Fruit fly (Drosophila melanogaster) Kc167 (cell line): ENCODE data around the gene Shaw.

Experiments
- Myc ChIP-seq: fragments of >200 bp; optimal IDR thresholded peaks from 2 replicates; lab custom pipeline; 2017; ENCODE audit warnings: missing external identifiers
- Sin3A ChIP-seq: fragments of >200 bp; optimal IDR thresholded peaks from 2 replicates; lab custom pipeline; 2018; ENCODE audit warnings: missing external identifiers
- h ChIP-seq: fragments of >200 bp; optimal IDR thresholded peaks from 3 replicates; lab custom pipeline; 2018; ENCODE audit warnings: missing external identifiers
- insv ChIP-seq: fragments of >200 bp; optimal IDR thresholded peaks from 3 replicates; lab custom pipeline; 2018; ENCODE audit warnings: missing external identifiers
- psq ChIP-seq: fragments of >200 bp; optimal IDR thresholded peaks from 2 replicates; lab custom pipeline; 2017; ENCODE audit warnings: missing external identifiers
- ttk ChIP-seq: sonication (Bioruptor generic); optimal IDR thresholded peaks from 2 replicates; lab custom pipeline; 2017; ENCODE audit warnings: missing external identifiers

The Shaw gene

dm6 chr2L:3706963-3707362 lies 11.0 kb upstream of the Shaw start, which contains the start of gene CG31777:
TSS of gene CG31777 (minus strand) at chr2L:3707063.
- no peak for TF ChIP-seq h
- no peak for TF ChIP-seq psq (lab: Kevin White, UChicago)
- TF ChIP-seq Myc: no peak
- no peak for TF ChIP-seq ttk (lab: Kevin White, UChicago)
- TF ChIP-seq Sin3A: no peak
- no peak for TF ChIP-seq insv (lab: Kevin White, UChicago)

- TF ChIP-seq h: no peak
- TF ChIP-seq Sin3A: no peak
- TF ChIP-seq insv (lab: Kevin White, UChicago): no peak
- no peak for TF ChIP-seq ttk (lab: Kevin White, UChicago)
- no peak for TF ChIP-seq psq (lab: Kevin White, UChicago)
- TF ChIP-seq Myc: no peak
Measured at dm6 chr2L:3711665-3712064, 6.3 kb upstream of the Shaw start, which contains the start of gene cutlet. TSS of gene cutlet (minus strand) at chr2L:3711748.

- TF ChIP-seq ttk (lab: Kevin White, UChicago) (no peak), Sin3A (no peak), insv (lab: Kevin White, UChicago) (no peak), Myc (no peak), psq (lab: Kevin White, UChicago) (no peak), h (no peak)
Measured at dm6 chr2L:3712949-3713416, 5.0 kb upstream of the Shaw start, which contains the start of the genes CG31955 and CG2818. TSS of gene CG31955 (minus strand) at chr2L:3713105. TSS of gene CG2818 (plus strand) at chr2L:3713360.

DNA sequence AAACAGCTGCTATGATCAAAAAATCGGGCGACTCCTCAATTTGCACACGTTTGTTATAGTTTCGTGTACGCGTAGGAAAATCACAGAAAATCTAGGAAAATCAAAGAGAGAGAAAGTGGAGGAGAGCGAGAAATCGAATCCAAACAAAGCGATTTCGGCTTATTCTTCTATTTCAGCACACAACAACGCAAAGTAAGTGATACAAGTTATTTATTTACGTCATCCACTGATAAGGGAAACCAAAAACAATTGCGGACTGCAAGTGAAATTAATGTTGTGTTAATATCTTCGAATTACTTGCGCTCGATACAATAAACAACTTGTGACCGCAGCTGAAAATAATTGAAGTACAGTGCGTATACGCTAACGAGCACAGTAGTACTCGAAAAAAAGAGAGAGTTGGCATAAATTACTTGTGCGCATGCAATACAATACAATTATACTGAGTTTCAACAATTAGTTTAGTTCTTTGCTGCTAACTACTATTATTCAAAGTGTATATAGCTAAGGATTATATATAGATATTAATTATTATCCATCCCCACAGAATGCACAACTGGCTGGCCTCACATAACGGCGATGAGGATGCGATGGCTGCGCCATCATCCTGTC lies 4.3 kb upstream of the Shaw start:
- TF ChIP-seq psq (lab: Kevin White, UChicago) (no peak), h (no peak), Sin3A (no peak), insv (lab: Kevin White, UChicago) (no peak), ttk (lab: Kevin White, UChicago) (no peak), Myc (no peak)

dm6 chr2L:3719414-3719959 lies 1.5 kb downstream of the Shaw start:
- no peak for TF ChIP-seq Sin3A
- TF ChIP-seq Myc: no peak
- TF ChIP-seq psq (lab: Kevin White, UChicago): no peak
- no peak for TF ChIP-seq ttk (lab: Kevin White, UChicago)
- no peak for TF ChIP-seq h
- no peak for TF ChIP-seq insv (lab: Kevin White, UChicago)

DNA sequence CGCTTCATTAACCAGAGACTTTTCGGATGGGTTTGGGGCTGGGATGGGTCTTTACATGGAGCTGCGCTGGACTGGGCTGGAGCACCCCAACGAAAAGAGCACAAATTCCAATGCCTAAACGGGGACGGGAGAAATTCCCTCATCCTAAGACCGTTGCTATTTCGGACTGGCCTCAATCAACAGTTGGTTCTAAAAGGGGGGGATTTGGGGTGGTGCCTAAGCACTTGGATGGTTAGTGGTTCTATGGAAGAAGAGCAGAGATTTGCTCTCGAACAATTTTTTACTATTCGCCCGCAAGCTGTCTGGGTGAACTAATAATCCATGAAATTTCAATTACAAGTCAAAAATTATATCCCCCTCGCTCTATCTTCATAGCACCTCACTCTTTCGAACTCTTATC lies 11.7 kb downstream of the Shaw start:
- TF ChIP-seq h (no peak), Myc (no peak), ttk (lab: Kevin White, UChicago) (no peak), psq (lab: Kevin White, UChicago) (no peak), Sin3A (no peak), insv (lab: Kevin White, UChicago) (no peak)

DNA sequence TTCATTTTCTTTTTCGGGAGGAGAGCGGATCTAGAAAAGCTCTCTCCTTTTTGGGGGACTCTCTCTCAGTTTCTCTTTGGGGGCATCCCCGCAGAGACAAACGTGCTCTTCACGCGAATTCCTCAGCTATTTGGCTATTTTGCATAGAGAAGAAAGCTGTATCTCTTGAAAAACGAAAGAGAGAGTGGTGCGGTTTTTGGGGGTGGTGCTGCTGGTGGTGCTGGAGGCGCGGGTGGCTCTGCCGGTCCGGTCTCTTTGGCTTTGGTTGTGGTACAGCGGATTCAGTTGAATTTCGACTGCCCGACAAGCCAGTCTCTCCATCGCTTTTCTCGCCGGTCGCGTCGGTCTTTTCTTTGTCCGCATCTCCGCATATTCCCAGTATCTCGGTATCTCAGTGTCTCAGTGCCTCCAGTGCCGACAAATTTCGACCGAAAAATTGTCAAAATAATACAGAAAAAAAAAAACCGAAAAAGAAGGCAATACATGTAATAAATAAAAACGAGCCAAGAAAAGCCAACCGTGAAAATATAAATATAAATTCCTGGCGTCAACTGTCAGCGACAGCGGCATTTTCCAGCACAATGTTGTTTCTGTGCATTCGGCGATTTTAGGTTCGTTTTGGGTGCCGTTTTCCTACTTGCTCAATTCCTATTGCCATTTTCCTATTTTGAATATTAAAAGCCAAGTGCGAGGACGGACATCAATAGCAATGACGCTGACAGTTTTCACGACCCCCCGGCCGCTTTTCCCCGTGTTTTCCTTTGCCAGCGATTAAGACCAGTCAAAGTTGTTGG lies 12.4 kb downstream of the Shaw start, which contains the start of gene CG10019:
TSS of gene CG10019 (plus strand) at position 285 of the 794 bp plus-strand sequence.
- TF ChIP-seq h (no peak), Sin3A (no peak), ttk (lab: Kevin White, UChicago) (no peak), insv (lab: Kevin White, UChicago) (no peak), psq (lab: Kevin White, UChicago) (no peak), Myc (no peak)

dm6 chr2L:3731055-3731454 lies 13.1 kb downstream of the Shaw start:
- TF ChIP-seq Sin3A: no peak
- no peak for TF ChIP-seq insv (lab: Kevin White, UChicago)
- no peak for TF ChIP-seq Myc
- TF ChIP-seq psq (lab: Kevin White, UChicago): no peak
- no peak for TF ChIP-seq h
- no peak for TF ChIP-seq ttk (lab: Kevin White, UChicago)

DNA sequence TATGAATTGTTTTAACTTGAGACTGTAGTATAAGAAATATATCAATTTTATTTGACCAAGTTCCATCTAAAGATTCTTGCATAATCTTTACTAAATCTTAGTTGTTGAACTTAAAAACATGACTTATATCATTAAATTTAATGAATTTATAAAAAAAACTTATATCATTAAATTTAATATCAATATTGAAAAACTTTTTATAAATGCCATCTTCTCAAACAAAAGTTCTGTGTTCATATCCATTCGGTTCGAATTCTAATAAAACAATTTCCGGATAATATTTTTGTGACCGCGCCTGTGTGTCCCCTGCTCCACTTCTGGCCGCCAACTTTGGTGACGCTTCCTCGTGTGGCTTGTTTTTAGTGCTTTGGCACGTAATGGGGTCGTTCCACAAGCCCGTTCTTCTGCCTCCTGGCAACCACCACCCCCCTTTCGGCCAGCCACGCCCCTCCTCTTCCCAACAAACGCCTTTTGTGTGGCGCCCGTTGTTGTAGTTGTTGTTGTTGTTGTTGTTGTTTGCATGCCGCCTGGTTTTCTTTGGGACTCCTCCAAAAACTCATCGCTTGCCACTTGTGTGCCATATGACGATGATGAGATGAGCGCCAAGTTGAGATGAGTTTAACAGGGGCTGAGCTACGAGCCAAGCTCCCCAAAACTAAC lies 19.1 kb downstream of the Shaw start:
- TF ChIP-seq ttk (lab: Kevin White, UChicago): no peak
- TF ChIP-seq h: no peak
- TF ChIP-seq insv (lab: Kevin White, UChicago): no peak
- TF ChIP-seq Myc: no peak
- no peak for TF ChIP-seq Sin3A

DNA sequence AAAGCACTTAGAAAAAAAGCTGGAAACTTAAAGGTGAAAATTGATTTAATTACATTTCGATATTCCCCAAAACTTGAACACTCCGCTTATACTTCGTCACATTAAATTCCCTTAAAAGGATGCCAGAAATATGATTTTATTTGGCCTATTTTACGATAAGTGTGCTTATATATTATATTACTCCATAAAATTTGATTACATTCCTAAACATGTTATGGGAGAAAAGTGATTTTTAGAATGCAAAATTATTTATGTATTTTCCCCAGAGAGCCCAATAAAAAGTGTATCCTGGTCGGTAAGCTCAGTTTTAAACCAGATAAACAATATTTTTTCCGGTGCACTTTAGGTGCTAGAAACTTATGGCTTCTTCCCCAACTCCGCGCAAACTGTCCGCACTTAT lies 19.7 kb downstream of the Shaw start:
- no peak for TF ChIP-seq insv (lab: Kevin White, UChicago)
- no peak for TF ChIP-seq Myc
- no peak for TF ChIP-seq psq (lab: Kevin White, UChicago)
- TF ChIP-seq ttk (lab: Kevin White, UChicago): no peak
- no peak for TF ChIP-seq Sin3A
- TF ChIP-seq h: no peak

- no peak for TF ChIP-seq h
- no peak for TF ChIP-seq insv (lab: Kevin White, UChicago)
- TF ChIP-seq psq (lab: Kevin White, UChicago): no peak
- no peak for TF ChIP-seq Sin3A
- no peak for TF ChIP-seq ttk (lab: Kevin White, UChicago)
- TF ChIP-seq Myc: no peak
Measured at dm6 chr2L:3740443-3740842, 22.5 kb downstream of the Shaw start.

dm6 chr2L:3748691-3749090 lies 30.7 kb downstream of the Shaw start:
- no peak for TF ChIP-seq Sin3A
- TF ChIP-seq psq (lab: Kevin White, UChicago): no peak
- no peak for TF ChIP-seq ttk (lab: Kevin White, UChicago)
- no peak for TF ChIP-seq h
- TF ChIP-seq insv (lab: Kevin White, UChicago): no peak
- no peak for TF ChIP-seq Myc
